Worm (Caenorhabditis elegans): Measurements from ENCODE around the gene C02G6.3.

DNA sequence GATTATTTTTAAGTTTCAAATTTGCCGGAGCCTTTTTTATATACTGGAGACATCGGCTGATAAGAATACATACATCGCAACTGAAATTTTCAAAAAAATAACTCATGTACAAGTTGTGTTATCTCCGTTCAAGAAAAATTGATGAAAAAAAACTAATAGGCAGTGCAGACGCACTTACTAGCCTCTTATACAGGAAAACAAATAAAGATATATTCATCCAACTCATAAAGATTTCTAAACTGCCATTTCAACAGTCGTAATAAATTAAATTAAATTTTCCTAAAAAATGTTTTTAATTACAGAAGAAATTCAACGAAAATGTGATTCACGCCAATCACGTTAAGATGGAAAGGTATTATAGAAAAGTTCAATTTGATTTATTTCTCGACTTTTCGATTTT lies 21.7 kb downstream of the C02G6.3 start, which contains the start of gene C04E6.5:
- no peak for TF ChIP-seq ceh-36 (tag; optimal IDR thresholded peaks at IDR 0.05)
- no peak for TF ChIP-seq scrt-1 (GFP tag; IDR thresholded peaks at IDR 0.05)
- no peak for TF ChIP-seq ama-1 (optimal IDR thresholded peaks at IDR 0.05)
- no peak for TF ChIP-seq hmbx-1 (tag; optimal IDR thresholded peaks at IDR 0.05)
- no peak for TF ChIP-seq hmg-4 (GFP tag; optimal IDR thresholded peaks at IDR 0.05)
- no peak for TF ChIP-seq tra-4 (tag; optimal IDR thresholded peaks at IDR 0.05)
- TF ChIP-seq flt-1 (GFP tag; IDR thresholded peaks at IDR 0.05) = no peak

Data from whole organism, early embryonic.